Worm (Caenorhabditis elegans) whole organism, L4 larva: Measurements from ENCODE around the gene C13F10.6.

Experiments used
- F10B5.3 ChIP-seq: sonication (generic microtip); optimal IDR thresholded peaks from 2 replicates; lab custom pipeline; 2016; ENCODE audit warnings: mild to moderate bottlenecking, missing genetic modification characterization, missing compliant biosample characterization
- F44E2.7 ChIP-seq: fragments of 200-800 bp; sonication (Bioruptor generic); IDR thresholded peaks from 2 replicates; pipeline ENCODE4 v2.1.2; 2022; ENCODE audit warnings: missing genetic modification characterization, missing compliant biosample characterization
- R02D3.7 ChIP-seq: fragments of 150-350 bp; sonication (generic microtip); optimal IDR thresholded peaks from 3 replicates; lab custom pipeline; 2014; ENCODE audit warnings: missing biosample characterization, missing genetic modification characterization
- T26A8.4 ChIP-seq: fragments of 200-800 bp; sonication (Bioruptor generic); IDR thresholded peaks from 2 replicates; pipeline ENCODE4 v1.3.6; 2022; ENCODE audit warnings: missing genetic modification characterization, missing compliant biosample characterization
- Y5F2A.4 ChIP-seq: fragments of 200-800 bp; sonication (Bioruptor generic); optimal IDR thresholded peaks from 2 replicates; lab custom pipeline; 2018; ENCODE audit warnings: mild to moderate bottlenecking, missing genetic modification characterization, missing compliant biosample characterization
- aha-1 ChIP-seq: fragments of 150-350 bp; peaks from one replicate; lab custom pipeline; 2014; ENCODE audit warnings: missing biosample characterization, missing genetic modification characterization
- aly-2 ChIP-seq: sonication (generic microtip); optimal IDR thresholded peaks from 2 replicates; lab custom pipeline; 2018; ENCODE audit warnings: missing biosample characterization, missing genetic modification characterization
- ama-1 ChIP-seq: fragments of 150-350 bp; optimal IDR thresholded peaks from 2 replicates; lab custom pipeline; 2014; ENCODE audit warnings: inconsistent platforms, mixed read lengths
- daf-8 ChIP-seq: fragments of 200-800 bp; sonication (Bioruptor generic); IDR thresholded peaks from 2 replicates; pipeline ENCODE4 v1.3.6; 2022; ENCODE audit warnings: missing genetic modification characterization, missing compliant biosample characterization
- duxl-1 ChIP-seq: sonication (generic microtip); optimal IDR thresholded peaks from 2 replicates; lab custom pipeline; 2016; ENCODE audit warnings: mild to moderate bottlenecking, missing genetic modification characterization, moderate library complexity, missing compliant biosample characterization; ENCODE audit not compliant: poor library complexity
- fos-1 ChIP-seq: fragments of 150-350 bp; optimal IDR thresholded peaks from 2 replicates; lab custom pipeline; 2014; ENCODE audit warnings: missing biosample characterization, missing genetic modification characterization
- hlh-11 ChIP-seq: fragments of 200-800 bp; sonication (Bioruptor generic); optimal IDR thresholded peaks from 2 replicates; lab custom pipeline; 2018; ENCODE audit warnings: mild to moderate bottlenecking, missing genetic modification characterization, missing compliant biosample characterization
- hmg-1.1 ChIP-seq: fragments of 200-800 bp; sonication (Bioruptor generic); IDR thresholded peaks from 2 replicates; pipeline ENCODE4 v1.3.6; 2022; ENCODE audit warnings: missing genetic modification reagents, missing genetic modification characterization, missing compliant biosample characterization
- lim-7 ChIP-seq: fragments of 200-800 bp; sonication (Bioruptor generic); IDR thresholded peaks from 2 replicates; pipeline ENCODE4 v1.3.6; 2022; ENCODE audit warnings: missing genetic modification characterization, missing compliant biosample characterization
- lin-1 ChIP-seq: fragments of 200-800 bp; sonication (Bioruptor generic); IDR thresholded peaks from 2 replicates; pipeline ENCODE4 v1.3.6; 2022; ENCODE audit warnings: missing genetic modification reagents, missing genetic modification characterization, missing compliant biosample characterization
- lir-3 ChIP-seq: sonication (generic microtip); optimal IDR thresholded peaks from 2 replicates; lab custom pipeline; 2016; ENCODE audit warnings: mild to moderate bottlenecking, missing genetic modification characterization, missing compliant biosample characterization
- madf-9 ChIP-seq: fragments of 200-800 bp; sonication (Bioruptor generic); conservative IDR thresholded peaks from 2 replicates; pipeline ENCODE4 v1.3.6; 2022; ENCODE audit warnings: missing genetic modification reagents, missing genetic modification characterization, missing compliant biosample characterization
- mdt-29 ChIP-seq: fragments of 200-800 bp; sonication (Bioruptor generic); IDR thresholded peaks from 2 replicates; pipeline ENCODE4 v1.3.6; 2022; ENCODE audit warnings: missing genetic modification reagents, missing genetic modification characterization, missing compliant biosample characterization
- mxl-3 ChIP-seq: fragments of 200-800 bp; sonication (Bioruptor generic); optimal IDR thresholded peaks from 2 replicates; lab custom pipeline; 2018; ENCODE audit warnings: mild to moderate bottlenecking, missing genetic modification characterization, missing compliant biosample characterization
- nhr-10 ChIP-seq: fragments of 150-350 bp; optimal IDR thresholded peaks from 2 replicates; lab custom pipeline; 2014; ENCODE audit warnings: missing biosample characterization, missing genetic modification characterization
- nhr-102 ChIP-seq: sonication (generic microtip); optimal IDR thresholded peaks from 2 replicates; lab custom pipeline; 2016; ENCODE audit warnings: mild to moderate bottlenecking, missing genetic modification characterization, moderate library complexity, missing compliant biosample characterization
- nhr-11 ChIP-seq: fragments of 150-350 bp; optimal IDR thresholded peaks from 2 replicates; lab custom pipeline; 2014; ENCODE audit warnings: missing biosample characterization, missing genetic modification characterization
- nhr-28 ChIP-seq: fragments of 150-350 bp; optimal IDR thresholded peaks from 2 replicates; lab custom pipeline; 2014; ENCODE audit warnings: missing biosample characterization, missing genetic modification characterization
- nhr-42 ChIP-seq: fragments of 200-800 bp; sonication (Bioruptor generic); IDR thresholded peaks from 2 replicates; pipeline ENCODE4 v1.3.6; 2022; ENCODE audit warnings: missing genetic modification characterization, missing compliant biosample characterization
- nhr-48 ChIP-seq: sonication (generic microtip); optimal IDR thresholded peaks from 2 replicates; lab custom pipeline; 2016; ENCODE audit warnings: mild to moderate bottlenecking, missing genetic modification characterization, missing compliant biosample characterization
- pqm-1 ChIP-seq: sonication (generic microtip); optimal IDR thresholded peaks from 2 replicates; lab custom pipeline; 2017; ENCODE audit warnings: missing biosample characterization, missing genetic modification characterization
- rbr-2 ChIP-seq: sonication (generic microtip); optimal IDR thresholded peaks from 2 replicates; lab custom pipeline; 2016; ENCODE audit warnings: missing genotype, missing genetic modification characterization, missing compliant biosample characterization
- snpc-1.2 ChIP-seq: fragments of 200-800 bp; sonication (Bioruptor generic); IDR thresholded peaks from 2 replicates; pipeline ENCODE4 v1.3.6; 2022; ENCODE audit warnings: missing genetic modification reagents, missing genetic modification characterization, missing compliant biosample characterization
- spr-1 ChIP-seq: sonication (generic microtip); optimal IDR thresholded peaks from 2 replicates; lab custom pipeline; 2016; ENCODE audit warnings: mild to moderate bottlenecking, missing genetic modification characterization, missing compliant biosample characterization
- unc-62 ChIP-seq, 3 experiments: fragments of 150-350 bp in 1 of 3; sonication (generic microtip); optimal IDR thresholded peaks in 2 of 3; peaks in 1 of 3; 1 replicate in 1 of 3; 2 replicates in 2 of 3; lab custom pipeline; 2014 to 2017; ENCODE audit warnings: missing biosample characterization in 3 of 3, missing genetic modification characterization in 3 of 3, missing genetic modification reagents in 3 of 3, missing genotype in 1 of 3
- zfp-3 ChIP-seq: fragments of 200-800 bp; sonication (Bioruptor generic); conservative IDR thresholded peaks from 2 replicates; pipeline ENCODE4 v1.3.6; 2022; ENCODE audit warnings: missing genetic modification reagents, missing genetic modification characterization, missing compliant biosample characterization
- zip-2 ChIP-seq: fragments of 150-350 bp; optimal IDR thresholded peaks from 2 replicates; lab custom pipeline; 2014; ENCODE audit warnings: missing biosample characterization, missing genetic modification characterization
- ztf-7 ChIP-seq: fragments of 150-350 bp; optimal IDR thresholded peaks from 2 replicates; lab custom pipeline; 2014; ENCODE audit warnings: missing biosample characterization, missing genetic modification characterization

The C13F10.6 gene

ce11 chrV:7258965-7259364 lies 38.1 kb upstream of the C13F10.6 start, which contains the start of gene C13A2.12:
TSS of gene C13A2.12 (plus strand) at chrV:7259265.
- TF ChIP-seq fos-1: no peak
- TF ChIP-seq nhr-42: no peak
- TF ChIP-seq mdt-29 (GFP tag; lab: Robert Waterston, UW): no peak
- no peak for TF ChIP-seq ztf-7
- TF ChIP-seq nhr-28 (tag; lab: Kevin White, UChicago): no peak
- no peak for TF ChIP-seq nhr-48
- TF ChIP-seq hmg-1.1 (GFP tag; lab: Robert Waterston, UW): no peak
- no peak for TF ChIP-seq lir-3
- TF ChIP-seq mxl-3 (GFP tag; lab: Kevin White, UChicago): no peak
- no peak for TF ChIP-seq nhr-11 (tag; lab: Kevin White, UChicago)

ce11 chrV:7255095-7255494 lies 34.3 kb upstream of the C13F10.6 start, which contains the start of gene C05C8.8:
TSS of gene C05C8.8 (minus strand) at chrV:7255195.
- no peak for TF ChIP-seq spr-1
- no peak for TF ChIP-seq F44E2.7 (GFP tag; lab: Robert Waterston, UW)
- TF ChIP-seq Y5F2A.4 (GFP tag; lab: Kevin White, UChicago): no peak
- TF ChIP-seq T26A8.4: no peak
- no peak for TF ChIP-seq nhr-102
- TF ChIP-seq lim-7 (GFP tag; lab: Robert Waterston, UW): no peak
- TF ChIP-seq pqm-1 (tag; lab: Kevin White, UChicago): no peak
- no peak for TF ChIP-seq ama-1 (lab: Kevin White, UChicago)
- TF ChIP-seq zip-2 (tag; lab: Kevin White, UChicago): no peak
- no peak for TF ChIP-seq nhr-10 (tag; lab: Kevin White, UChicago)
- no peak for TF ChIP-seq lin-1 (GFP tag; lab: Robert Waterston, UW)
- TF ChIP-seq R02D3.7 (tag; lab: Kevin White, UChicago): no peak
- TF ChIP-seq daf-8 (GFP tag; lab: Robert Waterston, UW): no peak
- no peak for TF ChIP-seq hlh-11 (tag; lab: Kevin White, UChicago)

ce11 chrV:7248227-7248953 lies 27.6 kb upstream of the C13F10.6 start:
- no peak for TF ChIP-seq madf-9 (GFP tag; lab: Robert Waterston, UW)
- no peak for TF ChIP-seq aly-2 (tag; lab: Kevin White, UChicago)
- peak in 1 of 2 experiments; percentile 95 for TF ChIP-seq unc-62 (GFP tag; optimal IDR thresholded peaks at IDR 0.05 in 1 of 2; lab: Kevin White, UChicago)
- no peak for TF ChIP-seq unc-62 (tag; optimal IDR thresholded peaks at IDR 0.05; lab: Kevin White, UChicago)
- TF ChIP-seq rbr-2 (tag; lab: Kevin White, UChicago): no peak
- TF ChIP-seq aha-1 (tag; lab: Kevin White, UChicago): peak; percentile 92
- no peak for TF ChIP-seq lim-7 (GFP tag; lab: Robert Waterston, UW)

- TF ChIP-seq zfp-3 (GFP tag; lab: Robert Waterston, UW) (no peak), unc-62 (GFP tag; optimal IDR thresholded peaks at IDR 0.05 in 1 of 2; lab: Kevin White, UChicago) (peak in 1 of 2 experiments; percentile 28), unc-62 (tag; optimal IDR thresholded peaks at IDR 0.05; lab: Kevin White, UChicago) (no peak), mxl-3 (GFP tag; lab: Kevin White, UChicago) (peak; percentile 21), F10B5.3 (no peak)
Observed at ce11 chrV:7246951-7247350, 26.1 kb upstream of the C13F10.6 start, which contains the start of gene C05C8.7. TSS of gene C05C8.7 (minus strand) at chrV:7247050.

ce11 chrV:7239471-7239870 lies 18.6 kb upstream of the C13F10.6 start, which contains the start of gene C05C8.1:
TSS of gene C05C8.1 (plus strand) at chrV:7239771.
- no peak for TF ChIP-seq hlh-11 (tag; lab: Kevin White, UChicago)
- TF ChIP-seq nhr-10 (tag; lab: Kevin White, UChicago): no peak
- TF ChIP-seq snpc-1.2 (GFP tag; lab: Robert Waterston, UW): no peak
- TF ChIP-seq duxl-1 (tag; lab: Kevin White, UChicago): no peak
